Fruit fly (Drosophila melanogaster) whole organism, wandering third instar larva: Measurements from ENCODE around the gene CG43085.
A peak's percentile ranks its signal among the peaks of the same experiment; 100 is the strongest.

Source experiments
- Abd-B ChIP-seq: fragments of >200 bp; optimal IDR thresholded peaks from 2 replicates; lab custom pipeline; 2017; ENCODE audit warnings: missing biosample characterization, missing genetic modification characterization
- CG32264 ChIP-seq: fragments of 200-800 bp; sonication (Bioruptor generic); optimal IDR thresholded peaks from 2 replicates; lab custom pipeline; 2016; ENCODE audit warnings: missing biosample characterization, missing genetic modification characterization
- CG9705 ChIP-seq: fragments of 200-800 bp; sonication (Bioruptor generic); optimal IDR thresholded peaks from 2 replicates; lab custom pipeline; 2018; ENCODE audit warnings: missing biosample characterization, mild to moderate bottlenecking, missing genetic modification characterization
- CrebA ChIP-seq: fragments of 200-800 bp; sonication (Bioruptor generic); optimal IDR thresholded peaks from 2 replicates; lab custom pipeline; 2016; ENCODE audit warnings: missing biosample characterization, mild to moderate bottlenecking, missing genetic modification characterization, borderline replicate concordance
- Dfd ChIP-seq: fragments of >200 bp; optimal IDR thresholded peaks from 2 replicates; lab custom pipeline; 2017; ENCODE audit warnings: missing biosample characterization, missing genetic modification characterization
- Dif ChIP-seq: fragments of 200-275, 200-300 bp; sonication (Bioruptor generic); optimal IDR thresholded peaks from 2 replicates; lab custom pipeline; 2018; ENCODE audit warnings: missing biosample characterization, missing genetic modification characterization; ENCODE audit not compliant: partially characterized antibody
- HLH106 ChIP-seq: fragments of 200-800 bp; optimal IDR thresholded peaks from 3 replicates; lab custom pipeline; 2019; ENCODE audit warnings: missing biosample characterization, mild to moderate bottlenecking, missing genetic modification characterization, moderate library complexity
- Hnf4 ChIP-seq: fragments of 200-800 bp; sonication (Bioruptor generic); optimal IDR thresholded peaks from 2 replicates; lab custom pipeline; 2016; ENCODE audit warnings: missing biosample characterization, mild to moderate bottlenecking, missing genetic modification characterization
- Hr78 ChIP-seq: fragments of >200 bp; optimal IDR thresholded peaks from 2 replicates; lab custom pipeline; 2017; ENCODE audit warnings: missing biosample characterization, missing genetic modification characterization
- Hr83 ChIP-seq: fragments of 200-300 bp; sonication (Bioruptor generic); optimal IDR thresholded peaks from 2 replicates; lab custom pipeline; 2016; ENCODE audit warnings: missing biosample characterization, mild to moderate bottlenecking, missing genetic modification characterization, moderate library complexity; ENCODE audit not compliant: poor library complexity, severe bottlenecking
- Jra ChIP-seq: sonication (Bioruptor generic); optimal IDR thresholded peaks from 2 replicates; lab custom pipeline; 2016; ENCODE audit warnings: missing biosample characterization, missing genetic modification characterization
- Mio ChIP-seq: sonication (Bioruptor generic); optimal IDR thresholded peaks from 2 replicates; lab custom pipeline; 2016; ENCODE audit warnings: missing biosample characterization, missing genetic modification characterization
- Myc ChIP-seq: fragments of >200 bp; optimal IDR thresholded peaks from 2 replicates; lab custom pipeline; 2017
- N ChIP-seq: fragments of >200 bp; optimal IDR thresholded peaks from 2 replicates; lab custom pipeline; 2018; ENCODE audit warnings: missing biosample characterization, missing external identifiers, missing genetic modification characterization
- OdsH ChIP-seq: fragments of 200-800 bp; sonication (Bioruptor generic); optimal IDR thresholded peaks from 2 replicates; lab custom pipeline; 2016; ENCODE audit warnings: missing biosample characterization, mild to moderate bottlenecking, missing genetic modification characterization
- Rel ChIP-seq, 2 experiments: fragments of 200-800 bp; sonication (Bioruptor generic) in 1 of 2; optimal IDR thresholded peaks; 2 replicates in 1 of 2; 3 replicates in 1 of 2; lab custom pipeline; 2016 to 2019; ENCODE audit warnings: mild to moderate bottlenecking in 2 of 2, missing biosample characterization in 2 of 2, missing genetic modification characterization in 2 of 2, moderate library complexity in 1 of 2
- Sp1 ChIP-seq: fragments of 200-800 bp; sonication (Bioruptor generic); optimal IDR thresholded peaks from 3 replicates; lab custom pipeline; 2019; ENCODE audit warnings: missing biosample characterization, mild to moderate bottlenecking, missing genetic modification characterization, moderate library complexity
- Vsx2 ChIP-seq: fragments of 200-300, 225-300 bp; sonication (Bioruptor generic); optimal IDR thresholded peaks from 2 replicates; lab custom pipeline; 2018; ENCODE audit warnings: missing biosample characterization, missing genetic modification characterization; ENCODE audit not compliant: partially characterized antibody
- br ChIP-seq: fragments of 200-800 bp; sonication (Bioruptor generic); optimal IDR thresholded peaks from 2 replicates; lab custom pipeline; 2016; ENCODE audit warnings: missing biosample characterization, missing genetic modification characterization
- brk ChIP-seq: fragments of 200-800 bp; sonication (Bioruptor generic); optimal IDR thresholded peaks from 2 replicates; lab custom pipeline; 2016; ENCODE audit warnings: missing biosample characterization, mild to moderate bottlenecking, missing genetic modification characterization
- dl ChIP-seq, 2 experiments: fragments of 175-275, 200-275 bp in 1 of 2; fragments of 200-275 bp in 1 of 2; sonication (Bioruptor generic); optimal IDR thresholded peaks; lab custom pipeline; 2018; ENCODE audit warnings: mild to moderate bottlenecking in 2 of 2, missing biosample characterization in 2 of 2, missing genetic modification characterization in 2 of 2, moderate library complexity in 2 of 2; ENCODE audit not compliant: partially characterized antibody in 2 of 2, insufficient read depth in 1 of 2
- dmrt93B ChIP-seq: fragments of 200-800 bp; sonication (Bioruptor generic); optimal IDR thresholded peaks from 2 replicates; lab custom pipeline; 2018; ENCODE audit warnings: missing biosample characterization, mild to moderate bottlenecking, missing genetic modification characterization
- dsf ChIP-seq: sonication (Bioruptor generic); optimal IDR thresholded peaks from 2 replicates; lab custom pipeline; 2016; ENCODE audit warnings: missing biosample characterization, missing genetic modification characterization, borderline replicate concordance
- ey ChIP-seq: fragments of 200-800 bp; sonication (Bioruptor generic); optimal IDR thresholded peaks from 2 replicates; lab custom pipeline; 2016; ENCODE audit warnings: missing biosample characterization, missing genetic modification characterization
- foxo ChIP-seq, 2 experiments: fragments of 200-800 bp; sonication (Bioruptor generic); optimal IDR thresholded peaks; 2 replicates in 1 of 2; 3 replicates in 1 of 2; lab custom pipeline; 2016 to 2017; ENCODE audit warnings: missing biosample characterization in 2 of 2, missing genetic modification characterization in 2 of 2
- fru ChIP-seq: fragments of 200-800 bp; sonication (Bioruptor generic); optimal IDR thresholded peaks from 3 replicates; lab custom pipeline; 2016; ENCODE audit warnings: missing biosample characterization, mild to moderate bottlenecking, missing genetic modification characterization
- h ChIP-seq: fragments of 200-800 bp; sonication (Bioruptor generic); optimal IDR thresholded peaks from 3 replicates; lab custom pipeline; 2016; ENCODE audit warnings: missing biosample characterization, mild to moderate bottlenecking, missing genetic modification characterization
- jim ChIP-seq: fragments of 175-275, 200-325 bp; sonication (Bioruptor generic); optimal IDR thresholded peaks from 2 replicates; lab custom pipeline; 2016; ENCODE audit warnings: missing biosample characterization, mild to moderate bottlenecking, missing genetic modification characterization
- pan ChIP-seq: fragments of >200 bp; optimal IDR thresholded peaks from 2 replicates; lab custom pipeline; 2017
- psq ChIP-seq: fragments of 200-800 bp; sonication (Bioruptor generic); optimal IDR thresholded peaks from 3 replicates; lab custom pipeline; 2017; ENCODE audit warnings: missing biosample characterization, mild to moderate bottlenecking, missing genetic modification characterization, moderate library complexity
- rgr ChIP-seq: fragments of 200-800 bp; sonication (Bioruptor generic); optimal IDR thresholded peaks from 3 replicates; lab custom pipeline; 2016; ENCODE audit warnings: missing biosample characterization, mild to moderate bottlenecking, missing genetic modification characterization
- sage ChIP-seq: fragments of 200-800 bp; sonication (Bioruptor generic); optimal IDR thresholded peaks from 2 replicates; lab custom pipeline; 2016; ENCODE audit warnings: missing biosample characterization, mild to moderate bottlenecking, missing genetic modification characterization
- sv ChIP-seq: fragments of 200-800 bp; sonication (Bioruptor generic); optimal IDR thresholded peaks from 3 replicates; lab custom pipeline; 2016; ENCODE audit warnings: missing biosample characterization, missing genetic modification characterization
- tai ChIP-seq: sonication (Bioruptor generic); optimal IDR thresholded peaks from 2 replicates; lab custom pipeline; 2016; ENCODE audit warnings: missing biosample characterization, missing genetic modification characterization
- usp ChIP-seq: fragments of >200 bp; optimal IDR thresholded peaks from 2 replicates; lab custom pipeline; 2017; ENCODE audit warnings: missing biosample characterization, missing genetic modification characterization
- woc ChIP-seq: sonication (Bioruptor generic); optimal IDR thresholded peaks from 2 replicates; lab custom pipeline; 2016; ENCODE audit warnings: missing biosample characterization, mild to moderate bottlenecking, missing genetic modification characterization

Gene CG43085

dm6 chr3L:17621451-17621946 is 25.0 kb downstream of the CG43085 start, which contains the start of the genes Vps60 and anchor (continued):
- TF ChIP-seq jim (GFP tag; lab: Kevin White, UChicago) (no peak), brk (peak; percentile 84), Myc (peak; percentile 60), psq (GFP tag; lab: Kevin White, UChicago) (peak; percentile 63), HLH106 (tag; lab: Kevin White, UChicago) (peak; percentile 44), OdsH (GFP tag; lab: Kevin White, UChicago) (peak; percentile 64), Sp1 (GFP tag; lab: Kevin White, UChicago) (peak; percentile 60), Abd-B (GFP tag; lab: Kevin White, UChicago) (no peak), dmrt93B (GFP tag; lab: Kevin White, UChicago) (peak; percentile 6), Rel (GFP tag; optimal IDR thresholded peaks at IDR 0.05; lab: Kevin White, UChicago) (no peak), Rel (tag; optimal IDR thresholded peaks at IDR 0.05; lab: Kevin White, UChicago) (peak; percentile 86), CrebA (GFP tag; lab: Kevin White, UChicago) (no peak), sage (peak; percentile 47), Vsx2 (no peak)

DNA sequence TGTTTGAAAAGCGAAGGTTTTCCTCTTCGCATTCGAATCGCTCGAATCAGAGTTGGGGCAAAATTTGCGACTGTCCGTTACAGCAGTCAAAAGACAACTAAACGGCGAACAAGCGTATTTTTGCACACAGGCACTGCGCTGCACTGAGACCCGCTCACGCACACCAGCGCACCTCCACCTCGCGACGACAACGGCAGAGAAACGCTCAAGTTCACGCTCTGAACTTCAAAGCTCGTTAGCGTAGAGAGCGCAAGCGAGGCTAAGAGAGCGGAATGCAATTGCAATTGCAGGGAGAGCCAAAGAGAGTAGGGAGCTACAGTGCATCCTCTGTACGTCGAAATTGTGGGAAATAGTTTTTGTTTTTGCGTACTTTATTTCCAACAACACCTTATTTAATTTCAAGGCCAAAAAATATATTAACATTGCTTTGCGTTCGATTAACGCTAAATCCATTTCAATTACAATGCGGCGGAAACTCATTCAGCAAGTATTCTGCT is 27.3 kb downstream of the CG43085 start, which contains the start of gene Eip74EF:
Eip74EF (minus strand) TSS at position 117 of the 497 bp plus-strand sequence.
- TF ChIP-seq psq (GFP tag; lab: Kevin White, UChicago) (peak; percentile 56), dsf (GFP tag; lab: Kevin White, UChicago) (no peak), woc (GFP tag; lab: Kevin White, UChicago) (peak; percentile 78), Vsx2 (peak; percentile 86), ey (GFP tag; lab: Kevin White, UChicago) (peak; percentile 77), dl (GFP tag; optimal IDR thresholded peaks at IDR 0.05; lab: Kevin White, UChicago; ENCODE audit: insufficient read depth in 1 of 2, partially characterized antibody in 2 of 2) (peak; percentile 96 to 98), N (GFP tag; lab: Kevin White, UChicago) (peak; percentile 30), Hnf4 (GFP tag; lab: Kevin White, UChicago) (peak; percentile 56), Sp1 (GFP tag; lab: Kevin White, UChicago) (peak; percentile 52), pan (lab: Kevin White, UChicago) (no peak), Rel (GFP tag; optimal IDR thresholded peaks at IDR 0.05; lab: Kevin White, UChicago) (peak; percentile 80), Rel (tag; optimal IDR thresholded peaks at IDR 0.05; lab: Kevin White, UChicago) (peak; percentile 38), CG9705 (GFP tag; lab: Kevin White, UChicago) (peak; percentile 33), br (GFP tag; lab: Kevin White, UChicago) (peak; percentile 69), Dfd (GFP tag; lab: Kevin White, UChicago) (no peak), Jra (peak; percentile 45), brk (no peak), OdsH (GFP tag; lab: Kevin White, UChicago) (peak; percentile 67), h (GFP tag; lab: Kevin White, UChicago) (peak; percentile 74), CG32264 (peak; percentile 26), tai (GFP tag; lab: Kevin White, UChicago) (peak; percentile 74), foxo (GFP tag; optimal IDR thresholded peaks at IDR 0.05; lab: Kevin White, UChicago) (peak; percentile 4 to 74), sage (peak; percentile 71), jim (GFP tag; lab: Kevin White, UChicago) (no peak), Hr83 (peak; percentile 51), fru (GFP tag; lab: Kevin White, UChicago) (peak; percentile 73), dmrt93B (GFP tag; lab: Kevin White, UChicago) (no peak), rgr (GFP tag; lab: Kevin White, UChicago) (peak; percentile 69), Myc (no peak), usp (GFP tag; lab: Kevin White, UChicago) (no peak), HLH106 (tag; lab: Kevin White, UChicago) (peak; percentile 60), CrebA (GFP tag; lab: Kevin White, UChicago) (peak; percentile 59), Dif (GFP tag; lab: Kevin White, UChicago) (peak; percentile 96), Abd-B (GFP tag; lab: Kevin White, UChicago) (no peak), sv (GFP tag; lab: Kevin White, UChicago) (no peak), Hr78 (GFP tag; lab: Kevin White, UChicago) (no peak), Mio (GFP tag; lab: Kevin White, UChicago) (no peak)
